Fruit fly (Drosophila melanogaster) whole organism, embryonic: Measurements from ENCODE around the gene CG33096.

Experiments
- CG12155 ChIP-seq: fragments of 200-800 bp; sonication (Bioruptor generic); optimal IDR thresholded peaks from 3 replicates; lab custom pipeline; 2016; ENCODE audit warnings: missing biosample characterization, missing genetic modification characterization
- CG7556 ChIP-seq: fragments of 200-800 bp; sonication (Bioruptor generic); optimal IDR thresholded peaks from 2 replicates; lab custom pipeline; 2017; ENCODE audit warnings: missing biosample characterization, mild to moderate bottlenecking, missing genetic modification characterization
- Hr78 ChIP-seq, 2 experiments: fragments of 200-800 bp in 1 of 2; fragments of >200 bp in 1 of 2; sonication (Bioruptor generic) in 1 of 2; optimal IDR thresholded peaks; 2 replicates each; lab custom pipeline; 2017 to 2019; ENCODE audit warnings: missing biosample characterization in 2 of 2, missing genetic modification characterization in 2 of 2, mild to moderate bottlenecking in 1 of 2, moderate library complexity in 1 of 2
- hkb ChIP-seq, 2 experiments: fragments of 200-800 bp in 1 of 2; fragments of >200 bp in 1 of 2; sonication (Bioruptor generic) in 1 of 2; IDR thresholded peaks in 1 of 2; optimal IDR thresholded peaks in 1 of 2; 2 replicates each; pipeline versions ENCODE4 v1.3.6 to Lab custom; 2017 to 2022; ENCODE audit warnings: missing biosample characterization in 1 of 2, missing genetic modification characterization in 1 of 2
- inv ChIP-seq: fragments of 200-800 bp; sonication (Bioruptor generic); IDR thresholded peaks from 2 replicates; pipeline ENCODE4 v1.3.6; 2022; ENCODE audit warnings: missing biosample characterization, missing genetic modification characterization; ENCODE audit not compliant: partially characterized antibody
- sd ChIP-seq: fragments of 200-800 bp; sonication (Bioruptor generic); optimal IDR thresholded peaks from 3 replicates; lab custom pipeline; 2018; ENCODE audit warnings: missing biosample characterization, mild to moderate bottlenecking, missing genetic modification characterization, moderate library complexity

dm6 chr3R:25066856-25067255, 30.6 kb upstream of the CG33096 start:
- no peak for TF ChIP-seq CG7556 (GFP tag; lab: Kevin White, UChicago)
- no peak for TF ChIP-seq sd (tag; lab: Kevin White, UChicago)
- no peak for TF ChIP-seq CG12155
- no peak for TF ChIP-seq Hr78 (GFP tag; optimal IDR thresholded peaks at IDR 0.05; lab: Kevin White, UChicago)
- TF ChIP-seq hkb (optimal IDR thresholded peaks at IDR 0.05; lab: Kevin White, UChicago), result no peak
- no peak for TF ChIP-seq hkb (GFP tag; IDR thresholded peaks at IDR 0.05; lab: Robert Waterston, UW)
- TF ChIP-seq inv (GFP tag; lab: Robert Waterston, UW), result no peak
